Worm (Caenorhabditis elegans) whole organism, L4/young adult: ENCODE results near the gene phy-4.

Source experiments
- W03F9.2 ChIP-seq: fragments of 150-350 bp; optimal IDR thresholded peaks from 2 replicates; lab custom pipeline; 2014; ENCODE audit warnings: missing biosample characterization, missing genetic modification characterization
- dao-5 ChIP-seq: sonication (generic microtip); optimal IDR thresholded peaks from 2 replicates; lab custom pipeline; 2016; ENCODE audit warnings: missing genotype, missing genetic modification characterization, moderate library complexity, missing compliant biosample characterization

DNA sequence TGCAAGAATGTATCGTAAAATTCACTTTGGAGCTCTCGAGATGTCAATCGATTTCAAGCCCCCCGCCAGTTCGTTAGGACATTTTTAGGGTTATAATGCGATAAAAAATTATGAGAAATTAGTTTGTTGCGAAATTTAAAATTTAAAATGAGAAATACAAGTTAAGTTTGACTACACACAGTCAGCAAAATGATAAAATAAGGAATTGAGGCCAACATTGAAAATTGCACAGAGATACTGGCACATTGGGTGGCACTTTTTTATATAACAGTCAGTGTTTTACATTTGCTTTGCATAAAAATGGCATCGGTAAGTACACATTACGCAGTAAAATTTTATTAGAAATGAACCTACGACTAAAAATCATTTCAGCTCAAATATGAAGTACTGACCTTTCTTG lies 45.4 kb downstream of the phy-4 start, which contains the start of gene Y43F8B.12:
- no peak for TF ChIP-seq W03F9.2 (tag; lab: Kevin White, UChicago)
- no peak for TF ChIP-seq dao-5 (tag; lab: Kevin White, UChicago)
